Worm (Caenorhabditis elegans): ENCODE measurements around the gene Y56A3A.2.

Y56A3A.2 gene

DNA sequence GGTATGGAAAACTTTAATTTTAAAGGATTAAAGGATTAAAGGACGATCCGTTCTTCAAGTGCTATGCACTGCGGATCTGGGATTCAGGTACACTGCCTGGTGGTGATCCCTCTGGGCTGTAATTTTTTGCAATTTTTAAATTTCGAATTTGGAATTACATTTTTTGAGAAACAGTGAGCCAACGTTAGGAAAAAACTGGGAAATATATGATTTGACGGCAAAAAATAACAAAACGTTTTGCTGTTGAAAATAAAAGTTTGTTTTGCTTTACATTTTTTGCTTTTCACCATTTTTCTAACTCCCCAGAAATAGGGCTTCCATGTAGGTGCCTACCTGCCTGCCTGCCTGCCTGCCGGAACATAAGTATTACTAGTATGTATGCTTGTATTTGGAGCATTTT, 54.6 kb downstream of the Y56A3A.2 start, which contains the start of gene C18D11.10:
Gene C18D11.10 (plus strand): TSS at position 301 of the 400 bp plus-strand sequence.
- TF ChIP-seq nhr-11 (tag; optimal IDR thresholded peaks at IDR 0.05) (no peak), K02D7.2 (tag; optimal IDR thresholded peaks at IDR 0.05) (no peak), T23F11.4 (GFP tag; optimal IDR thresholded peaks at IDR 0.05) (no peak), ref-2 (tag; optimal IDR thresholded peaks at IDR 0.05) (no peak), fkh-6 (tag; optimal IDR thresholded peaks at IDR 0.05) (no peak), unc-42 (tag; optimal IDR thresholded peaks at IDR 0.05) (no peak), ceh-31 (tag; optimal IDR thresholded peaks at IDR 0.05) (no peak), ceh-22 (tag; optimal IDR thresholded peaks at IDR 0.05) (no peak)

DNA sequence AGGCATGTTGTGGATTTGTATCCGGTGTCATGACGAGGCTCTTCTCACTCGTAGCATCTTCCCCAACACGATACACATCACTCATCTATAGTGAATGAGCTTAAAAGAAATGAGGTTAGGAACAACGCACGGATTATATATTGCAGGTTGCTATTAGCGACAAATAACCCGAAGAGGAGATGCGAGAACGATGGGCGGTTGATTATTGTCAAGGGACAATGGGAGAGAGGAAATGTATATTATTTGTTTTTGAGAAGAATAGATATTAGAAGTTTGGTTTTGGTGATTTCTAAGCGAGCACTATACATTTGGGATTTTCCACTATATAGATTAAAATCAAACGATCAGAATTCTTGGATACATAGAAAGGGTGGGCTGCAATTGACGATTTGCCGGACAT, 55.4 kb downstream of the Y56A3A.2 start, which contains the start of gene C18D11.7:
Gene C18D11.7 (minus strand): TSS at position 101 of the 400 bp plus-strand sequence.
- TF ChIP-seq che-1 (tag; optimal IDR thresholded peaks at IDR 0.05): no peak
- no peak for TF ChIP-seq hlh-13 (GFP tag; optimal IDR thresholded peaks at IDR 0.05)
- TF ChIP-seq ahr-1 (tag; optimal IDR thresholded peaks at IDR 0.05): no peak

All from whole organism, late embryonic.